Worm (Caenorhabditis elegans): ENCODE measurements around the gene ash-2.

DNA sequence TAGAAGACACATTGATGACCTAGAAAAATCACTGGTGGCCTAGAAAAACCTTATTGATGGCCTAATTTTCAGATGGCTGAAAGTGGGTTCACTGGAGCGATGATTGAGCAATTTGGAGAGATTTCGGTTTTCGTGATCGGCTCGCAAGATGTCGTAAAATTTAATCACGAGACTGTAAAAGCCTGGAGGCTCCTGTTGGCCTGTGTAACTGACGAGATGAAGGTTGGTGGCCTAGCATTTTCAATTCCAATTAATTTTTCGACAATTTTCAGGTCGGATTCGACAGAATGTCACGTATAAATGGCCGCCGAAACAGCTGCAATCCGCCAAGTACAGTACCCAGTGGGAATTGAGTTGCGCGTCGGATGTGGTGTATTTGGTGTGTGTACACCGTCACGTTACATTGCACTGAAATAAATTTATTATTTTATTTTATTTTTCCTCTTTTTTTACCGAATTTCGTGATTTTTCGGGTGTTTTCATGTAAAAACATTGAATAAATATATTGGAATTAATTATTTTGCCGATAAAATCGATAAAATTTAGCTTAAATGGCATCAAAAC lies 43.8 kb downstream of the ash-2 start, which contains the start of gene Y17G7B.12:
- TF ChIP-seq lir-3 (tag; optimal IDR thresholded peaks at IDR 0.05; ENCODE audit: poor library complexity) (no peak), aly-2 (tag; optimal IDR thresholded peaks at IDR 0.05) (no peak), unc-130 (tag; optimal IDR thresholded peaks at IDR 0.05) (no peak), mdl-1 (tag; optimal IDR thresholded peaks at IDR 0.05) (no peak)

All from whole organism, L1 larva.